Worm (Caenorhabditis elegans) whole organism, young adult: ENCODE measurements around the gene ran-1.

Experiments used
- B0019.2 ChIP-seq: fragments of 200-800 bp; sonication (Bioruptor generic); conservative IDR thresholded peaks from 2 replicates; pipeline ENCODE4 v1.3.6; 2022; ENCODE audit warnings: missing genetic modification reagents, missing genetic modification characterization, missing compliant biosample characterization
- C06A6.2 ChIP-seq: fragments of 200-800 bp; sonication (Bioruptor generic); conservative IDR thresholded peaks from 2 replicates; pipeline ENCODE4 v1.3.6; 2022; ENCODE audit warnings: missing genetic modification characterization, missing compliant biosample characterization
- D2030.7 ChIP-seq: fragments of 200-800 bp; sonication (Bioruptor generic); IDR thresholded peaks from 2 replicates; pipeline ENCODE4 v1.3.6; 2022; ENCODE audit warnings: missing genetic modification reagents, missing genetic modification characterization, missing compliant biosample characterization
- F22D6.2 ChIP-seq: sonication (generic microtip); optimal IDR thresholded peaks from 2 replicates; lab custom pipeline; 2016; ENCODE audit warnings: mild to moderate bottlenecking, missing genetic modification characterization, missing compliant biosample characterization
- F23B12.7 ChIP-seq: sonication (generic microtip); optimal IDR thresholded peaks from 2 replicates; lab custom pipeline; 2017; ENCODE audit warnings: missing genetic modification characterization, mild to moderate bottlenecking, missing compliant biosample characterization, antibody characterized with exemption, moderate library complexity; ENCODE audit not compliant: insufficient read depth
- F37B4.10 ChIP-seq: fragments of 200-800 bp; sonication (Bioruptor generic); IDR thresholded peaks from 2 replicates; pipeline ENCODE4 v1.3.6; 2022; ENCODE audit warnings: missing genetic modification characterization, missing compliant biosample characterization
- F39B2.1 ChIP-seq: fragments of 200-800 bp; sonication (Bioruptor generic); IDR thresholded peaks from 2 replicates; pipeline ENCODE4 v1.3.6; 2022; ENCODE audit warnings: missing genetic modification reagents, missing genetic modification characterization, missing compliant biosample characterization
- F52B5.7 ChIP-seq: sonication (generic microtip); optimal IDR thresholded peaks from 2 replicates; lab custom pipeline; 2016; ENCODE audit warnings: mild to moderate bottlenecking, missing genetic modification characterization, missing compliant biosample characterization
- K11D2.4 ChIP-seq: fragments of 200-800 bp; sonication (Bioruptor generic); IDR thresholded peaks from 2 replicates; pipeline ENCODE4 v1.3.6; 2022; ENCODE audit warnings: missing genetic modification reagents, missing genetic modification characterization, missing compliant biosample characterization
- K12H6.12 ChIP-seq: fragments of 200-800 bp; sonication (Bioruptor generic); optimal IDR thresholded peaks from 2 replicates; lab custom pipeline; 2018; ENCODE audit warnings: mild to moderate bottlenecking, missing genetic modification characterization, missing compliant biosample characterization
- Y56A3A.18 ChIP-seq: fragments of 200-800 bp; sonication (Bioruptor generic); IDR thresholded peaks from 2 replicates; pipeline ENCODE4 v1.3.6; 2022; ENCODE audit warnings: missing genetic modification reagents, missing genetic modification characterization, missing compliant biosample characterization
- Y79H2A.3 ChIP-seq: fragments of 200-800 bp; sonication (Bioruptor generic); conservative IDR thresholded peaks from 2 replicates; pipeline ENCODE4 v1.3.6; 2022; ENCODE audit warnings: missing genetic modification reagents, missing genetic modification characterization, missing compliant biosample characterization
- ZK185.1 ChIP-seq: sonication (generic microtip); optimal IDR thresholded peaks from 2 replicates; lab custom pipeline; 2016; ENCODE audit warnings: mild to moderate bottlenecking, missing genetic modification characterization, missing compliant biosample characterization; ENCODE audit not compliant: poor library complexity, severe bottlenecking
- akir-1 ChIP-seq: fragments of 200-800 bp; sonication (Bioruptor generic); optimal IDR thresholded peaks from 2 replicates; lab custom pipeline; 2018; ENCODE audit warnings: mild to moderate bottlenecking, missing genetic modification characterization, moderate library complexity, missing compliant biosample characterization
- aptf-2 ChIP-seq: fragments of 200-800 bp; sonication (Bioruptor generic); conservative IDR thresholded peaks from 2 replicates; pipeline ENCODE4 v1.3.6; 2022; ENCODE audit warnings: missing genetic modification reagents, missing genetic modification characterization, missing compliant biosample characterization
- aptf-3 ChIP-seq: fragments of 200-800 bp; sonication (Bioruptor generic); IDR thresholded peaks from 2 replicates; pipeline ENCODE4 v1.3.6; 2022; ENCODE audit warnings: missing genetic modification characterization, missing compliant biosample characterization
- cebp-2 ChIP-seq: fragments of 200-800 bp; sonication (Bioruptor generic); IDR thresholded peaks from 2 replicates; pipeline ENCODE4 v1.3.6; 2022; ENCODE audit warnings: missing genetic modification characterization, missing compliant biosample characterization
- ceh-100 ChIP-seq: fragments of 200-800 bp; sonication (Bioruptor generic); IDR thresholded peaks from 2 replicates; pipeline ENCODE4 v1.3.6; 2022; ENCODE audit warnings: missing genetic modification reagents, missing genetic modification characterization, missing compliant biosample characterization
- ceh-58 ChIP-seq: fragments of 200-800 bp; sonication (Bioruptor generic); IDR thresholded peaks from 2 replicates; pipeline ENCODE4 v1.3.6; 2022; ENCODE audit warnings: missing genetic modification characterization, missing compliant biosample characterization
- ceh-79 ChIP-seq: sonication (generic microtip); optimal IDR thresholded peaks from 2 replicates; lab custom pipeline; 2017; ENCODE audit warnings: mild to moderate bottlenecking, missing genetic modification characterization, missing compliant biosample characterization
- ceh-91 ChIP-seq: fragments of 200-800 bp; sonication (Bioruptor generic); IDR thresholded peaks from 2 replicates; pipeline ENCODE4 v1.3.6; 2022; ENCODE audit warnings: missing genetic modification reagents, missing genetic modification characterization, missing compliant biosample characterization
- chd-7 ChIP-seq: sonication (generic microtip); optimal IDR thresholded peaks from 2 replicates; lab custom pipeline; 2016; ENCODE audit warnings: mild to moderate bottlenecking, missing genetic modification characterization, moderate library complexity, missing compliant biosample characterization
- die-1 ChIP-seq: sonication (generic microtip); optimal IDR thresholded peaks from 2 replicates; lab custom pipeline; 2016; ENCODE audit warnings: missing genotype, mild to moderate bottlenecking, missing genetic modification characterization, missing compliant biosample characterization
- dox-1 ChIP-seq: fragments of 200-800 bp; sonication (Bioruptor generic); IDR thresholded peaks from 2 replicates; pipeline ENCODE4 v1.3.6; 2022; ENCODE audit warnings: missing genetic modification reagents, missing genetic modification characterization, missing compliant biosample characterization
- dpl-1 ChIP-seq: fragments of 150-350 bp; optimal IDR thresholded peaks from 2 replicates; lab custom pipeline; 2014; ENCODE audit warnings: missing biosample characterization, missing genetic modification reagents, missing genetic modification characterization
- egl-44 ChIP-seq: fragments of 200-800 bp; sonication (Bioruptor generic); IDR thresholded peaks from 2 replicates; pipeline ENCODE4 v1.3.6; 2022; ENCODE audit warnings: missing genetic modification reagents, missing genetic modification characterization, missing compliant biosample characterization
- ekl-4 ChIP-seq: fragments of 200-800 bp; sonication (Bioruptor generic); IDR thresholded peaks from 2 replicates; pipeline ENCODE4 v1.3.6; 2022; ENCODE audit warnings: missing genetic modification reagents, missing genetic modification characterization, missing compliant biosample characterization
- gei-17 ChIP-seq: fragments of 200-800 bp; sonication (Bioruptor generic); optimal IDR thresholded peaks from 2 replicates; lab custom pipeline; 2018; ENCODE audit warnings: mild to moderate bottlenecking, missing genetic modification characterization, missing compliant biosample characterization
- hmg-1.2 ChIP-seq: fragments of 200-800 bp; sonication (Bioruptor generic); IDR thresholded peaks from 2 replicates; pipeline ENCODE4 v1.3.6; 2022; ENCODE audit warnings: missing genetic modification reagents, missing genetic modification characterization, missing compliant biosample characterization
- lin-35 ChIP-seq, 3 experiments: fragments of 150-350 bp in 2 of 3; sonication (generic microtip) in 1 of 3; optimal IDR thresholded peaks; 2 replicates each; lab custom pipeline; 2014 to 2018; ENCODE audit warnings: missing biosample characterization in 3 of 3, missing genetic modification characterization in 3 of 3, missing genetic modification reagents in 3 of 3
- madf-3 ChIP-seq: fragments of 200-800 bp; sonication (Bioruptor generic); IDR thresholded peaks from 2 replicates; pipeline ENCODE4 v1.3.6; 2022; ENCODE audit warnings: missing genetic modification reagents, missing genetic modification characterization, missing compliant biosample characterization
- madf-6 ChIP-seq: fragments of 200-800 bp; sonication (Bioruptor generic); IDR thresholded peaks from 2 replicates; pipeline ENCODE4 v1.3.6; 2022; ENCODE audit warnings: missing genetic modification reagents, missing genetic modification characterization, missing compliant biosample characterization
- madf-8 ChIP-seq: fragments of 200-800 bp; sonication (Bioruptor generic); conservative IDR thresholded peaks from 2 replicates; pipeline ENCODE4 v1.3.6; 2022; ENCODE audit warnings: missing genetic modification reagents, missing genetic modification characterization, missing compliant biosample characterization
- mcd-1 ChIP-seq: fragments of 200-800 bp; sonication (Bioruptor generic); IDR thresholded peaks from 2 replicates; pipeline ENCODE4 v1.3.6; 2022; ENCODE audit warnings: missing genetic modification reagents, missing genetic modification characterization, missing compliant biosample characterization
- mel-28 ChIP-seq: sonication (generic microtip); optimal IDR thresholded peaks from 2 replicates; lab custom pipeline; 2016; ENCODE audit warnings: borderline replicate concordance, mild to moderate bottlenecking, missing genetic modification characterization, missing compliant biosample characterization
- mxl-1 ChIP-seq: sonication (generic microtip); optimal IDR thresholded peaks from 2 replicates; lab custom pipeline; 2016; ENCODE audit warnings: missing genetic modification characterization, missing compliant biosample characterization
- nfya-1 ChIP-seq: sonication (generic microtip); optimal IDR thresholded peaks from 2 replicates; lab custom pipeline; 2017; ENCODE audit warnings: antibody characterized with exemption, missing compliant biosample characterization, missing genetic modification characterization, borderline replicate concordance; ENCODE audit not compliant: insufficient read depth
- nfyb-1 ChIP-seq: fragments of 200-800 bp; sonication (Bioruptor generic); IDR thresholded peaks from 2 replicates; pipeline ENCODE4 v1.3.6; 2022; ENCODE audit warnings: missing genetic modification reagents, missing genetic modification characterization, missing compliant biosample characterization
- nhr-179 ChIP-seq: sonication (generic microtip); optimal IDR thresholded peaks from 2 replicates; lab custom pipeline; 2016; ENCODE audit warnings: mild to moderate bottlenecking, missing genetic modification characterization, missing compliant biosample characterization
- nhr-80 ChIP-seq: sonication (generic microtip); optimal IDR thresholded peaks from 2 replicates; lab custom pipeline; 2016; ENCODE audit warnings: missing genetic modification characterization, missing compliant biosample characterization
- rpc-1 ChIP-seq, 2 experiments: fragments of 150-350 bp in 1 of 2; sonication (generic microtip) in 1 of 2; optimal IDR thresholded peaks; 2 replicates each; lab custom pipeline; 2014 to 2018; ENCODE audit warnings: missing biosample characterization in 1 of 2, missing genetic modification characterization in 1 of 2, missing genetic modification reagents in 1 of 2, missing genotype in 1 of 2
- snpc-1.3 ChIP-seq: sonication (generic microtip); optimal IDR thresholded peaks from 2 replicates; lab custom pipeline; 2017; ENCODE audit warnings: missing genetic modification characterization, mild to moderate bottlenecking, missing compliant biosample characterization, antibody characterized with exemption, moderate library complexity, missing genotype, missing genetic modification reagents; ENCODE audit not compliant: insufficient read depth
- tbp1 ChIP-seq: fragments of 200-800 bp; sonication (Bioruptor generic); optimal IDR thresholded peaks from 2 replicates; lab custom pipeline; 2018; ENCODE audit warnings: mild to moderate bottlenecking, missing genetic modification characterization, missing compliant biosample characterization
- tbx-9 ChIP-seq: sonication (generic microtip); optimal IDR thresholded peaks from 2 replicates; lab custom pipeline; 2016; ENCODE audit warnings: borderline replicate concordance, missing genetic modification characterization, inconsistent platforms, missing compliant biosample characterization
- tlf-1 ChIP-seq: fragments of 200-800 bp; sonication (Bioruptor generic); optimal IDR thresholded peaks from 2 replicates; lab custom pipeline; 2018; ENCODE audit warnings: mild to moderate bottlenecking, missing genetic modification characterization, missing compliant biosample characterization
- xnd-1 ChIP-seq: sonication (generic microtip); optimal IDR thresholded peaks from 2 replicates; lab custom pipeline; 2016; ENCODE audit warnings: missing genotype, missing genetic modification reagents, missing genetic modification characterization, missing compliant biosample characterization

The ran-1 gene

ce11 chrIII:10706481-10706880 is 41.0 kb downstream of the ran-1 start (continued):
- no peak for TF ChIP-seq tbp1 (GFP tag; lab: Kevin White, UChicago)
- no peak for TF ChIP-seq ceh-58 (GFP tag; lab: Robert Waterston, UW)
- no peak for TF ChIP-seq akir-1
- no peak for TF ChIP-seq mxl-1 (tag; lab: Kevin White, UChicago)
- TF ChIP-seq K11D2.4, result no peak
- TF ChIP-seq dox-1 (GFP tag; lab: Robert Waterston, UW), result no peak
- no peak for TF ChIP-seq F37B4.10 (GFP tag; lab: Robert Waterston, UW)
- TF ChIP-seq nfya-1 (tag; lab: Kevin White, UChicago), result no peak
- no peak for TF ChIP-seq nhr-80 (tag; lab: Kevin White, UChicago)
- TF ChIP-seq B0019.2, result no peak
- TF ChIP-seq nhr-179 (tag; lab: Kevin White, UChicago), result no peak
- no peak for TF ChIP-seq ceh-100 (GFP tag; lab: Robert Waterston, UW)
- 0 out of 2 replicates have a peak, but pooled peaks have one; percentile 43 for TF ChIP-seq cebp-2
- no peak for TF ChIP-seq tbx-9 (tag; lab: Kevin White, UChicago)
- no peak for TF ChIP-seq gei-17 (GFP tag; lab: Kevin White, UChicago)
- TF ChIP-seq F39B2.1 (GFP tag; lab: Robert Waterston, UW), result no peak
- TF ChIP-seq F23B12.7 (tag; lab: Kevin White, UChicago), result no peak
- peak; percentile 20; the same call in 1 of the 2 replicates for TF ChIP-seq nfyb-1 (GFP tag; lab: Robert Waterston, UW)
- TF ChIP-seq hmg-1.2, result 0 out of 2 replicates have a peak, but pooled peaks have one; percentile 31
- no peak; the same call in 1 of the 2 replicates for TF ChIP-seq egl-44 (GFP tag; lab: Robert Waterston, UW)
- TF ChIP-seq D2030.7 (GFP tag; lab: Robert Waterston, UW), result no peak
- TF ChIP-seq ekl-4 (GFP tag; lab: Robert Waterston, UW), result no peak
- TF ChIP-seq F22D6.2 (tag; lab: Kevin White, UChicago), result no peak
- no peak for TF ChIP-seq chd-7 (tag; lab: Kevin White, UChicago)
- no peak for TF ChIP-seq aptf-3 (GFP tag; lab: Robert Waterston, UW)
- TF ChIP-seq mcd-1, result peak; percentile 23; the same call in 1 of the 2 replicates
- TF ChIP-seq K12H6.12 (tag; lab: Kevin White, UChicago), result no peak
- no peak for TF ChIP-seq xnd-1 (tag; lab: Kevin White, UChicago)
- TF ChIP-seq C06A6.2 (GFP tag; lab: Robert Waterston, UW), result peak; percentile 30; the same call in 1 of the 2 replicates
- TF ChIP-seq ceh-91 (GFP tag; lab: Robert Waterston, UW), result 0 out of 2 replicates have a peak, but pooled peaks have one; percentile 26
- TF ChIP-seq dpl-1 (GFP tag; lab: Kevin White, UChicago), result no peak
- no peak for TF ChIP-seq ZK185.1 (tag; lab: Kevin White, UChicago)
- TF ChIP-seq snpc-1.3, result no peak
- no peak for TF ChIP-seq Y56A3A.18 (GFP tag; lab: Robert Waterston, UW)
- no peak for TF ChIP-seq lin-35 (GFP tag; optimal IDR thresholded peaks at IDR 0.05; lab: Kevin White, UChicago)
- TF ChIP-seq madf-6 (GFP tag; lab: Robert Waterston, UW), result peak; percentile 21; the same call in 1 of the 2 replicates
- TF ChIP-seq madf-8 (GFP tag; lab: Robert Waterston, UW), result no peak
- TF ChIP-seq rpc-1 (optimal IDR thresholded peaks at IDR 0.05; lab: Kevin White, UChicago), result no peak
- no peak for TF ChIP-seq rpc-1 (tag; optimal IDR thresholded peaks at IDR 0.05; lab: Kevin White, UChicago)
- no peak for TF ChIP-seq die-1 (tag; lab: Kevin White, UChicago)
- no peak for TF ChIP-seq mel-28 (tag; lab: Kevin White, UChicago)
- 0 out of 2 replicates have a peak, but pooled peaks have one; percentile 16 for TF ChIP-seq aptf-2 (GFP tag; lab: Robert Waterston, UW)
- TF ChIP-seq ceh-79 (tag; lab: Kevin White, UChicago), result no peak
- TF ChIP-seq Y79H2A.3 (GFP tag; lab: Robert Waterston, UW), result no peak
- no peak for TF ChIP-seq madf-3
- TF ChIP-seq tlf-1, result no peak
- no peak for TF ChIP-seq F52B5.7 (tag; lab: Kevin White, UChicago)
